Worm (Caenorhabditis elegans) whole organism, L2 larva: ENCODE data around the gene C09G5.7.

ENCODE experiments used
- F13H6.1 ChIP-seq: sonication (generic microtip); optimal IDR thresholded peaks from 2 replicates; lab custom pipeline; 2016; ENCODE audit warnings: missing genetic modification characterization, missing compliant biosample characterization
- R02D3.7 ChIP-seq: fragments of 150-350 bp; optimal IDR thresholded peaks from 2 replicates; lab custom pipeline; 2014; ENCODE audit warnings: missing biosample characterization, missing genetic modification characterization
- Y55F3AM.14 ChIP-seq: fragments of 200-800 bp; sonication (Bioruptor generic); optimal IDR thresholded peaks from 2 replicates; lab custom pipeline; 2018; ENCODE audit warnings: mild to moderate bottlenecking, missing genetic modification characterization, missing compliant biosample characterization
- ZK546.5 ChIP-seq: sonication (generic microtip); optimal IDR thresholded peaks from 2 replicates; lab custom pipeline; 2017; ENCODE audit warnings: missing biosample characterization, missing genetic modification characterization
- alr-1 ChIP-seq: fragments of 150-350 bp; optimal IDR thresholded peaks from 2 replicates; lab custom pipeline; 2014; ENCODE audit warnings: missing biosample characterization, missing genetic modification characterization
- aly-2 ChIP-seq: fragments of 150-350 bp; optimal IDR thresholded peaks from 2 replicates; lab custom pipeline; 2014; ENCODE audit warnings: missing biosample characterization, missing genetic modification characterization
- ama-1 ChIP-seq: fragments of 150-350 bp; optimal IDR thresholded peaks from 2 replicates; lab custom pipeline; 2018; ENCODE audit warnings: inconsistent platforms
- blmp-1 ChIP-seq: sonication (generic microtip); optimal IDR thresholded peaks from 2 replicates; lab custom pipeline; 2017; ENCODE audit warnings: missing genetic modification characterization, mild to moderate bottlenecking, missing compliant biosample characterization, antibody characterized with exemption, moderate library complexity; ENCODE audit not compliant: insufficient read depth
- ceh-16 ChIP-seq: fragments of 150-350 bp; optimal IDR thresholded peaks from 2 replicates; lab custom pipeline; 2014; ENCODE audit warnings: missing biosample characterization, missing genetic modification characterization
- ceh-82 ChIP-seq: fragments of 150-350 bp; optimal IDR thresholded peaks from 2 replicates; lab custom pipeline; 2014; ENCODE audit warnings: missing biosample characterization, missing genetic modification characterization
- crh-2 ChIP-seq: sonication (generic microtip); optimal IDR thresholded peaks from 2 replicates; lab custom pipeline; 2017; ENCODE audit warnings: missing biosample characterization, missing genetic modification characterization
- egl-27 ChIP-seq: sonication (generic microtip); optimal IDR thresholded peaks from 3 replicates; lab custom pipeline; 2017; ENCODE audit warnings: missing biosample characterization, missing genetic modification reagents, missing genetic modification characterization
- elt-3 ChIP-seq: sonication (generic microtip); optimal IDR thresholded peaks from 2 replicates; lab custom pipeline; 2017; ENCODE audit warnings: missing biosample characterization, missing genetic modification characterization
- fos-1 ChIP-seq: fragments of 150-350 bp; optimal IDR thresholded peaks from 2 replicates; lab custom pipeline; 2014; ENCODE audit warnings: missing biosample characterization, missing genetic modification characterization
- gmeb-1 ChIP-seq: fragments of 150-350 bp; optimal IDR thresholded peaks from 2 replicates; lab custom pipeline; 2014; ENCODE audit warnings: missing biosample characterization, missing genetic modification characterization
- lin-11 ChIP-seq: fragments of 150-350 bp; sonication (generic microtip); optimal IDR thresholded peaks from 2 replicates; lab custom pipeline; 2014; ENCODE audit warnings: missing biosample characterization, missing genetic modification characterization, inconsistent platforms, mixed read lengths
- lin-13 ChIP-seq: fragments of 150-350 bp; optimal IDR thresholded peaks from 2 replicates; lab custom pipeline; 2014; ENCODE audit warnings: missing biosample characterization, missing genetic modification reagents, missing genetic modification characterization
- lin-39 ChIP-seq: fragments of 150-350 bp; optimal IDR thresholded peaks from 2 replicates; lab custom pipeline; 2014; ENCODE audit warnings: missing biosample characterization, missing genetic modification reagents, missing genetic modification characterization
- lsy-2 ChIP-seq, 2 experiments: fragments of 150-350 bp in 1 of 2; sonication (generic microtip) in 1 of 2; optimal IDR thresholded peaks; 2 replicates each; lab custom pipeline; 2014 to 2017; ENCODE audit warnings: missing biosample characterization in 2 of 2, missing genetic modification characterization in 2 of 2
- mab-5 ChIP-seq: fragments of 150-350 bp; optimal IDR thresholded peaks from 2 replicates; lab custom pipeline; 2014; ENCODE audit warnings: missing biosample characterization, missing genetic modification characterization
- mdl-1 ChIP-seq, 2 experiments: fragments of 150-350 bp in 1 of 2; sonication (generic microtip) in 1 of 2; optimal IDR thresholded peaks; 2 replicates each; lab custom pipeline; 2017; ENCODE audit warnings: missing biosample characterization in 2 of 2, missing genetic modification characterization in 2 of 2
- nhr-10 ChIP-seq: sonication (generic microtip); optimal IDR thresholded peaks from 2 replicates; lab custom pipeline; 2017; ENCODE audit warnings: missing biosample characterization, missing genetic modification characterization
- nhr-12 ChIP-seq: fragments of 150-350 bp; optimal IDR thresholded peaks from 2 replicates; lab custom pipeline; 2014; ENCODE audit warnings: missing biosample characterization, missing genetic modification characterization
- nhr-21 ChIP-seq: fragments of 150-350 bp; optimal IDR thresholded peaks from 2 replicates; lab custom pipeline; 2014; ENCODE audit warnings: missing biosample characterization, missing genetic modification characterization
- nhr-23 ChIP-seq: fragments of 150-350 bp; optimal IDR thresholded peaks from 2 replicates; lab custom pipeline; 2014; ENCODE audit warnings: missing biosample characterization, missing genetic modification reagents, missing genetic modification characterization
- nhr-25 ChIP-seq: fragments of 150-350 bp; sonication (generic microtip); optimal IDR thresholded peaks from 3 replicates; lab custom pipeline; 2014; ENCODE audit warnings: missing biosample characterization, missing genetic modification characterization
- nhr-77 ChIP-seq: fragments of 150-350 bp; optimal IDR thresholded peaks from 2 replicates; lab custom pipeline; 2014; ENCODE audit warnings: missing biosample characterization, missing genetic modification characterization
- skn-1 ChIP-seq: sonication (generic microtip); optimal IDR thresholded peaks from 2 replicates; lab custom pipeline; 2017; ENCODE audit warnings: missing biosample characterization, missing genetic modification characterization
- sma-3 ChIP-seq: sonication (generic microtip); optimal IDR thresholded peaks from 2 replicates; lab custom pipeline; 2016; ENCODE audit warnings: missing genetic modification reagents, missing genetic modification characterization, missing compliant biosample characterization
- unc-39 ChIP-seq: fragments of 150-350 bp; optimal IDR thresholded peaks from 2 replicates; lab custom pipeline; 2014; ENCODE audit warnings: missing biosample characterization, missing genetic modification characterization
- unc-55 ChIP-seq: fragments of 150-350 bp; sonication (generic microtip); optimal IDR thresholded peaks from 3 replicates; lab custom pipeline; 2014; ENCODE audit warnings: missing biosample characterization, missing genetic modification reagents, missing genetic modification characterization
- zag-1 ChIP-seq: fragments of 150-350 bp; optimal IDR thresholded peaks from 2 replicates; lab custom pipeline; 2014; ENCODE audit warnings: missing biosample characterization, missing genetic modification characterization
- ztf-1 ChIP-seq: fragments of 200-800 bp; sonication (Bioruptor generic); conservative IDR thresholded peaks from 2 replicates; pipeline ENCODE4 v1.3.6; 2022; ENCODE audit warnings: missing genetic modification characterization, missing compliant biosample characterization
- ztf-11 ChIP-seq: sonication (generic microtip); optimal IDR thresholded peaks from 2 replicates; lab custom pipeline; 2017; ENCODE audit warnings: missing biosample characterization, missing genetic modification characterization
- ztf-4 ChIP-seq: fragments of 150-350 bp; optimal IDR thresholded peaks from 2 replicates; lab custom pipeline; 2014; ENCODE audit warnings: missing biosample characterization, missing genetic modification characterization

Gene C09G5.7

ce11 chrII:10684954-10685353, 29.7 kb upstream of the C09G5.7 start:
- no peak for TF ChIP-seq ama-1 (lab: Kevin White, UChicago)
- no peak for TF ChIP-seq crh-2 (tag; lab: Kevin White, UChicago)
- no peak for TF ChIP-seq ztf-1
- TF ChIP-seq unc-39, result no peak
- no peak for TF ChIP-seq lin-13 (GFP tag; lab: Kevin White, UChicago)
- no peak for TF ChIP-seq ztf-4
- no peak for TF ChIP-seq nhr-12 (tag; lab: Kevin White, UChicago)
- no peak for TF ChIP-seq alr-1 (tag; lab: Kevin White, UChicago)
- no peak for TF ChIP-seq ztf-11
- TF ChIP-seq nhr-21, result no peak
- no peak for TF ChIP-seq nhr-10 (tag; lab: Kevin White, UChicago)

- no peak for TF ChIP-seq zag-1 (tag; lab: Kevin White, UChicago)
- TF ChIP-seq blmp-1, result peak; percentile 50
- no peak for TF ChIP-seq ztf-11
- peak in 1 of 2 experiments; percentile 6 for TF ChIP-seq mdl-1 (tag; optimal IDR thresholded peaks at IDR 0.05; lab: Kevin White, UChicago)
- no peak for TF ChIP-seq ceh-82 (tag; lab: Kevin White, UChicago)
- TF ChIP-seq lsy-2 (tag; optimal IDR thresholded peaks at IDR 0.05; lab: Kevin White, UChicago), result no peak
- no peak for TF ChIP-seq lin-39 (tag; lab: Kevin White, UChicago)
- no peak for TF ChIP-seq ztf-4
- TF ChIP-seq egl-27 (tag; lab: Kevin White, UChicago), result no peak
- peak; percentile 19 for TF ChIP-seq fos-1 (tag; lab: Kevin White, UChicago)
- TF ChIP-seq crh-2 (tag; lab: Kevin White, UChicago), result peak; percentile 28
- TF ChIP-seq, all 48 proteins: peak for 4
Observed at ce11 chrII:10693655-10694054, 21.0 kb upstream of the C09G5.7 start, which contains the start of gene gbh-1. TSS of gene gbh-1 (minus strand) at chrII:10693803.

ce11 chrII:10694713-10695112, 20.0 kb upstream of the C09G5.7 start, which contains the start of gene lgc-57:
TSS of gene lgc-57 (plus strand) at chrII:10695013.
- TF ChIP-seq gmeb-1 (tag; lab: Kevin White, UChicago), result no peak
- no peak for TF ChIP-seq nhr-21
- no peak for TF ChIP-seq Y55F3AM.14 (GFP tag; lab: Kevin White, UChicago)
- TF ChIP-seq ceh-16, result no peak
- TF ChIP-seq lin-11 (tag; lab: Kevin White, UChicago), result no peak
- TF ChIP-seq aly-2 (tag; lab: Kevin White, UChicago), result no peak
- no peak for TF ChIP-seq ztf-4
- TF ChIP-seq egl-27 (tag; lab: Kevin White, UChicago), result no peak
- TF ChIP-seq unc-39, result no peak
- TF ChIP-seq nhr-12 (tag; lab: Kevin White, UChicago), result no peak
- no peak for TF ChIP-seq mab-5
- TF ChIP-seq alr-1 (tag; lab: Kevin White, UChicago), result no peak
- TF ChIP-seq ZK546.5, result no peak
- TF ChIP-seq R02D3.7, result no peak
- no peak for TF ChIP-seq sma-3 (GFP tag; lab: Kevin White, UChicago)

- TF ChIP-seq nhr-23 (tag; lab: Kevin White, UChicago), result no peak
- TF ChIP-seq zag-1 (tag; lab: Kevin White, UChicago), result no peak
- no peak for TF ChIP-seq fos-1 (tag; lab: Kevin White, UChicago)
- TF ChIP-seq unc-55 (GFP tag; lab: Kevin White, UChicago), result no peak
- TF ChIP-seq nhr-21, result no peak
- TF ChIP-seq ceh-16, result no peak
- no peak for TF ChIP-seq lsy-2 (tag; optimal IDR thresholded peaks at IDR 0.05; lab: Kevin White, UChicago)
- TF ChIP-seq lin-39 (tag; lab: Kevin White, UChicago), result no peak
- no peak for TF ChIP-seq skn-1
- no peak for TF ChIP-seq aly-2 (tag; lab: Kevin White, UChicago)
- TF ChIP-seq F13H6.1 (tag; lab: Kevin White, UChicago), result no peak
- no peak for TF ChIP-seq lin-11 (tag; lab: Kevin White, UChicago)
- TF ChIP-seq nhr-77 (tag; lab: Kevin White, UChicago), result no peak
- no peak for TF ChIP-seq ztf-4
- no peak for TF ChIP-seq nhr-25 (tag; lab: Kevin White, UChicago)
- no peak for TF ChIP-seq mdl-1 (tag; optimal IDR thresholded peaks at IDR 0.05; lab: Kevin White, UChicago)
- no peak for TF ChIP-seq elt-3 (tag; lab: Kevin White, UChicago)
Observed at ce11 chrII:10696060-10696459, 18.6 kb upstream of the C09G5.7 start.
